Fruit fly (Drosophila melanogaster) whole organism, embryonic: Measurements from ENCODE around the gene Cka.

Source experiments
- Atf-2 ChIP-seq: fragments of 200-800 bp; sonication (Bioruptor generic); optimal IDR thresholded peaks from 2 replicates; lab custom pipeline; 2016; ENCODE audit warnings: missing biosample characterization, missing genetic modification characterization
- BEAF-32 ChIP-seq: fragments of 200-800 bp; sonication (Bioruptor generic); optimal IDR thresholded peaks from 3 replicates; lab custom pipeline; 2017; ENCODE audit warnings: missing biosample characterization, missing genetic modification characterization, mild to moderate bottlenecking, moderate library complexity, missing genetic modification reagents
- Bdp1 ChIP-seq: fragments of 200-800 bp; sonication (Bioruptor generic); optimal IDR thresholded peaks from 3 replicates; lab custom pipeline; 2016; ENCODE audit warnings: missing biosample characterization, missing genetic modification characterization
- BtbVII ChIP-seq: fragments of 200-800 bp; sonication (Bioruptor generic); optimal IDR thresholded peaks from 3 replicates; lab custom pipeline; 2017; ENCODE audit warnings: missing biosample characterization, mild to moderate bottlenecking, missing genetic modification characterization
- CG11247 ChIP-seq: fragments of 200-800 bp; sonication (Bioruptor generic); IDR thresholded peaks from 2 replicates; pipeline ENCODE4 v1.3.6; 2022; ENCODE audit warnings: missing biosample characterization, missing genetic modification characterization
- CG12659 ChIP-seq: fragments of 200-800 bp; sonication (Bioruptor generic); optimal IDR thresholded peaks from 3 replicates; lab custom pipeline; 2017; ENCODE audit warnings: mild to moderate bottlenecking, missing biosample characterization, missing genetic modification reagents, missing genetic modification characterization
- CG13296 ChIP-seq: fragments of 200-800 bp; sonication (Bioruptor generic); optimal IDR thresholded peaks from 3 replicates; lab custom pipeline; 2018; ENCODE audit warnings: missing biosample characterization, mild to moderate bottlenecking, missing genetic modification characterization
- CG14710 ChIP-seq: fragments of 200-800 bp; sonication (Bioruptor generic); optimal IDR thresholded peaks from 3 replicates; lab custom pipeline; 2019; ENCODE audit warnings: missing biosample characterization, mild to moderate bottlenecking, missing genetic modification characterization, moderate library complexity
- CG17361 ChIP-seq: fragments of 200-800 bp; sonication (Bioruptor generic); IDR thresholded peaks from 3 replicates; pipeline ENCODE4 v1.3.6; 2022; ENCODE audit warnings: missing biosample characterization, missing genetic modification characterization
- CG2875 ChIP-seq: fragments of 200-800 bp; sonication (Bioruptor generic); optimal IDR thresholded peaks from 2 replicates; lab custom pipeline; 2017; ENCODE audit warnings: missing biosample characterization, mild to moderate bottlenecking, missing genetic modification characterization, missing genetic modification reagents
- CG34224 ChIP-seq: fragments of 200-800 bp; sonication (Bioruptor generic); IDR thresholded peaks from 3 replicates; pipeline ENCODE4 v1.3.6; 2022; ENCODE audit warnings: missing biosample characterization, missing genetic modification characterization; ENCODE audit not compliant: partially characterized antibody
- CG34376 ChIP-seq: fragments of 200-800 bp; sonication (Bioruptor generic); optimal IDR thresholded peaks from 2 replicates; lab custom pipeline; 2018; ENCODE audit warnings: missing biosample characterization, mild to moderate bottlenecking, missing genetic modification characterization
- CG34422 ChIP-seq: fragments of 200-800 bp; sonication (Bioruptor generic); IDR thresholded peaks from 3 replicates; pipeline ENCODE4 v1.3.6; 2022; ENCODE audit warnings: missing biosample characterization, missing genetic modification characterization
- CG42726 ChIP-seq: fragments of 200-800 bp; sonication (Bioruptor generic); IDR thresholded peaks from 2 replicates; pipeline ENCODE4 v1.3.6; 2022; ENCODE audit warnings: missing biosample characterization, missing genetic modification characterization; ENCODE audit not compliant: partially characterized antibody
- CG6654 ChIP-seq: fragments of 200-800 bp; sonication (Bioruptor generic); optimal IDR thresholded peaks from 2 replicates; lab custom pipeline; 2017; ENCODE audit warnings: missing biosample characterization, mild to moderate bottlenecking, missing genetic modification characterization
- CG7745 ChIP-seq: fragments of 200-800 bp; sonication (Bioruptor generic); optimal IDR thresholded peaks from 2 replicates; lab custom pipeline; 2018; ENCODE audit warnings: missing biosample characterization, mild to moderate bottlenecking, missing genetic modification characterization, moderate library complexity
- CG9727 ChIP-seq: fragments of 200-800 bp; sonication (Bioruptor generic); optimal IDR thresholded peaks from 3 replicates; lab custom pipeline; 2017; ENCODE audit warnings: missing biosample characterization, mild to moderate bottlenecking, missing genetic modification characterization
- CG9797 ChIP-seq: fragments of 200-800 bp; sonication (Bioruptor generic); optimal IDR thresholded peaks from 3 replicates; lab custom pipeline; 2018; ENCODE audit warnings: missing biosample characterization, mild to moderate bottlenecking, missing genetic modification characterization
- CoRest ChIP-seq: fragments of 200-800 bp; sonication (Bioruptor generic); optimal IDR thresholded peaks from 3 replicates; lab custom pipeline; 2018; ENCODE audit warnings: missing biosample characterization, mild to moderate bottlenecking, missing genetic modification characterization, moderate library complexity
- CrebB ChIP-seq: fragments of 200-800 bp; sonication (Bioruptor generic); optimal IDR thresholded peaks from 3 replicates; lab custom pipeline; 2018; ENCODE audit warnings: missing biosample characterization, mild to moderate bottlenecking, missing genetic modification characterization
- D ChIP-seq, 2 experiments: fragments of 200-800 bp in 1 of 2; fragments of >200 bp in 1 of 2; sonication (Bioruptor generic) in 1 of 2; optimal IDR thresholded peaks; 2 replicates in 1 of 2; 3 replicates in 1 of 2; lab custom pipeline; 2017; ENCODE audit warnings: mild to moderate bottlenecking in 1 of 2, missing biosample characterization in 1 of 2, missing genetic modification characterization in 1 of 2, missing genetic modification reagents in 1 of 2
- Dp ChIP-seq: fragments of 200-800 bp; sonication (Bioruptor generic); optimal IDR thresholded peaks from 2 replicates; lab custom pipeline; 2018; ENCODE audit warnings: missing biosample characterization, mild to moderate bottlenecking, missing genetic modification characterization, moderate library complexity
- Hr3 ChIP-seq: fragments of 200-800 bp; sonication (Bioruptor generic); optimal IDR thresholded peaks from 3 replicates; lab custom pipeline; 2016; ENCODE audit warnings: missing biosample characterization, missing genetic modification characterization
- MESR4 ChIP-seq: fragments of 200-800 bp; sonication (Bioruptor generic); optimal IDR thresholded peaks from 2 replicates; lab custom pipeline; 2018; ENCODE audit warnings: missing biosample characterization, mild to moderate bottlenecking, missing genetic modification characterization, moderate library complexity
- Meics ChIP-seq: fragments of 200-800 bp; sonication (Bioruptor generic); optimal IDR thresholded peaks from 2 replicates; lab custom pipeline; 2017; ENCODE audit warnings: missing biosample characterization, mild to moderate bottlenecking, missing genetic modification characterization
- Nf-YC ChIP-seq: fragments of 200-800 bp; optimal IDR thresholded peaks from 3 replicates; lab custom pipeline; 2019; ENCODE audit warnings: missing biosample characterization, mild to moderate bottlenecking, missing genetic modification characterization, moderate library complexity
- YL-1 ChIP-seq: fragments of 200-800 bp; sonication (Bioruptor generic); optimal IDR thresholded peaks from 3 replicates; lab custom pipeline; 2017; ENCODE audit warnings: missing biosample characterization, mild to moderate bottlenecking, missing genetic modification characterization
- crp ChIP-seq, 2 experiments: fragments of 200-800 bp; sonication (Bioruptor generic); optimal IDR thresholded peaks; 2 replicates in 1 of 2; 3 replicates in 1 of 2; lab custom pipeline; 2017; ENCODE audit warnings: missing biosample characterization in 2 of 2, missing genetic modification characterization in 2 of 2, mild to moderate bottlenecking in 1 of 2, moderate library complexity in 1 of 2
- eyg ChIP-seq: fragments of 200-800 bp; sonication (Bioruptor generic); optimal IDR thresholded peaks from 3 replicates; lab custom pipeline; 2016; ENCODE audit warnings: missing biosample characterization, missing genetic modification characterization
- her ChIP-seq: fragments of 200-800 bp; sonication (Bioruptor generic); optimal IDR thresholded peaks from 2 replicates; lab custom pipeline; 2016; ENCODE audit warnings: missing biosample characterization, missing genetic modification characterization
- inv ChIP-seq: fragments of 200-800 bp; sonication (Bioruptor generic); IDR thresholded peaks from 2 replicates; pipeline ENCODE4 v1.3.6; 2022; ENCODE audit warnings: missing biosample characterization, missing genetic modification characterization; ENCODE audit not compliant: partially characterized antibody
- knrl ChIP-seq: fragments of 200-800 bp; sonication (Bioruptor generic); IDR thresholded peaks from 3 replicates; pipeline ENCODE4 v1.3.6; 2022; ENCODE audit warnings: missing biosample characterization, missing genetic modification characterization; ENCODE audit not compliant: partially characterized antibody
- maf-S ChIP-seq: fragments of 200-800 bp; sonication (Bioruptor generic); optimal IDR thresholded peaks from 2 replicates; lab custom pipeline; 2016; ENCODE audit warnings: missing biosample characterization, missing genetic modification characterization
- nerfin-1 ChIP-seq: fragments of 200-800 bp; sonication (Bioruptor generic); optimal IDR thresholded peaks from 3 replicates; lab custom pipeline; 2019; ENCODE audit warnings: missing biosample characterization, mild to moderate bottlenecking, missing genetic modification characterization, moderate library complexity
- phol ChIP-seq: fragments of 200-800 bp; sonication (Bioruptor generic); optimal IDR thresholded peaks from 3 replicates; lab custom pipeline; 2018; ENCODE audit warnings: missing biosample characterization, mild to moderate bottlenecking, missing genetic modification characterization, moderate library complexity
- rib ChIP-seq: fragments of 200-800 bp; sonication (Bioruptor generic); IDR thresholded peaks from 2 replicates; pipeline ENCODE4 v1.3.6; 2022; ENCODE audit warnings: missing biosample characterization, missing genetic modification characterization
- ro ChIP-seq: fragments of 200-800 bp; sonication (Bioruptor generic); IDR thresholded peaks from 2 replicates; pipeline ENCODE4 v1.3.6; 2022; ENCODE audit warnings: missing biosample characterization, missing genetic modification characterization
- row ChIP-seq: fragments of 200-800 bp; sonication (Bioruptor generic); IDR thresholded peaks from 3 replicates; pipeline ENCODE4 v1.3.6; 2022; ENCODE audit warnings: missing biosample characterization, missing genetic modification characterization
- sens ChIP-seq: fragments of 200-800 bp; sonication (Bioruptor generic); peaks from one replicate; lab custom pipeline; 2016; ENCODE audit warnings: missing biosample characterization, missing genetic modification characterization
- stwl ChIP-seq: fragments of 200-800 bp; sonication (Bioruptor generic); optimal IDR thresholded peaks from 3 replicates; lab custom pipeline; 2018; ENCODE audit warnings: missing biosample characterization, mild to moderate bottlenecking, missing genetic modification characterization, moderate library complexity

Gene Cka

dm6 chr2L:8029160-8029852 is 1.2 kb upstream of the Cka start, which contains the start of gene baf (continued):
- TF ChIP-seq CG7745 (tag; lab: Kevin White, UChicago) (no peak), phol (tag; lab: Kevin White, UChicago) (peak; percentile 20), CG34376 (peak; percentile 26), CG2875 (GFP tag; lab: Kevin White, UChicago) (no peak), stwl (tag; lab: Kevin White, UChicago) (peak; percentile 36), knrl (GFP tag; lab: Robert Waterston, UW) (peak; percentile 54; the same call in 2 of the 3 replicates), Bdp1 (GFP tag; lab: Kevin White, UChicago) (no peak), row (GFP tag; lab: Robert Waterston, UW) (0 out of 3 replicates have a peak, but pooled peaks have one; percentile 14), D (optimal IDR thresholded peaks at IDR 0.05; lab: Kevin White, UChicago) (peak; percentile 42), D (GFP tag; optimal IDR thresholded peaks at IDR 0.05; lab: Kevin White, UChicago) (no peak), CG34422 (peak; percentile 47; the same call in 1 of the 3 replicates), CG17361 (GFP tag; lab: Robert Waterston, UW) (0 out of 3 replicates have a peak, but pooled peaks have one; percentile 16), sens (GFP tag; lab: Kevin White, UChicago) (peak; percentile 25), CG12659 (GFP tag; lab: Kevin White, UChicago) (peak; percentile 30), ro (GFP tag; lab: Robert Waterston, UW) (no peak), CG6654 (no peak), maf-S (GFP tag; lab: Kevin White, UChicago) (no peak), Nf-YC (tag; lab: Kevin White, UChicago) (peak; percentile 17), nerfin-1 (tag; lab: Kevin White, UChicago) (peak; percentile 92), Atf-2 (GFP tag; lab: Kevin White, UChicago) (no peak), Hr3 (GFP tag; lab: Kevin White, UChicago) (no peak), rib (GFP tag; lab: Robert Waterston, UW) (peak; percentile 52; the same call in 1 of the 2 replicates), eyg (GFP tag; lab: Kevin White, UChicago) (peak; percentile 10), CG11247 (no peak), CG9727 (GFP tag; lab: Kevin White, UChicago) (no peak), CG42726 (GFP tag; lab: Robert Waterston, UW) (peak; percentile 4; the same call in 1 of the 2 replicates), BtbVII (GFP tag; lab: Kevin White, UChicago) (peak; percentile 13), inv (GFP tag; lab: Robert Waterston, UW) (0 out of 2 replicates have a peak, but pooled peaks have one; percentile 35), YL-1 (peak; percentile 18), Meics (GFP tag; lab: Kevin White, UChicago) (no peak), her (GFP tag; lab: Kevin White, UChicago) (peak; percentile 94), CrebB (no peak), CG9797 (GFP tag; lab: Kevin White, UChicago) (peak; percentile 73), CG13296 (GFP tag; lab: Kevin White, UChicago) (peak; percentile 34), crp (GFP tag; optimal IDR thresholded peaks at IDR 0.05; lab: Kevin White, UChicago) (no peak), Dp (peak; percentile 62), CG34224 (GFP tag; lab: Robert Waterston, UW) (peak; percentile 22; the same call in 2 of the 3 replicates), CG14710 (tag; lab: Kevin White, UChicago) (peak; percentile 40), CoRest (tag; lab: Kevin White, UChicago) (peak; percentile 9), MESR4 (GFP tag; lab: Kevin White, UChicago) (peak; percentile 71), BEAF-32 (GFP tag; lab: Kevin White, UChicago) (peak; percentile 29)
- TF ChIP-seq, all 482 proteins: peak for 61
